Worm (Caenorhabditis elegans) whole organism, L4/young adult: ENCODE results near the gene ZK1307.9.

Experiments used
- W03F9.2 ChIP-seq: fragments of 150-350 bp; optimal IDR thresholded peaks from 2 replicates; lab custom pipeline; 2014; ENCODE audit warnings: missing biosample characterization, missing genetic modification characterization
- dao-5 ChIP-seq: sonication (generic microtip); optimal IDR thresholded peaks from 2 replicates; lab custom pipeline; 2016; ENCODE audit warnings: missing genotype, missing genetic modification characterization, moderate library complexity, missing compliant biosample characterization

- no peak for TF ChIP-seq dao-5
- no peak for TF ChIP-seq W03F9.2 (tag; lab: Kevin White, UChicago)
Measured at ce11 chrII:9625930-9626329, 23.4 kb upstream of the ZK1307.9 start.
